Fruit fly (Drosophila melanogaster) whole organism, embryonic: Measurements from ENCODE around the gene CG33631.

Source experiments
- CG11085 ChIP-seq: fragments of 200-800 bp; sonication (Bioruptor generic); IDR thresholded peaks from 2 replicates; pipeline ENCODE4 v1.3.6; 2022; ENCODE audit warnings: missing biosample characterization, missing genetic modification characterization
- CG11504 ChIP-seq: fragments of 200-800 bp; sonication (Bioruptor generic); optimal IDR thresholded peaks from 3 replicates; lab custom pipeline; 2019; ENCODE audit warnings: missing biosample characterization, mild to moderate bottlenecking, missing genetic modification characterization, moderate library complexity
- CG13296 ChIP-seq: fragments of 200-800 bp; sonication (Bioruptor generic); optimal IDR thresholded peaks from 3 replicates; lab custom pipeline; 2018; ENCODE audit warnings: missing biosample characterization, mild to moderate bottlenecking, missing genetic modification characterization
- CG14965 ChIP-seq: fragments of 200-800 bp; sonication (Bioruptor generic); optimal IDR thresholded peaks from 2 replicates; lab custom pipeline; 2016; ENCODE audit warnings: missing biosample characterization, missing genetic modification characterization, borderline replicate concordance
- CG15269 ChIP-seq: fragments of 200-800 bp; sonication (Bioruptor generic); optimal IDR thresholded peaks from 2 replicates; lab custom pipeline; 2018; ENCODE audit warnings: missing biosample characterization, mild to moderate bottlenecking, missing genetic modification characterization, moderate library complexity
- CG17186 ChIP-seq: fragments of 200-800 bp; sonication (Bioruptor generic); optimal IDR thresholded peaks from 3 replicates; lab custom pipeline; 2017; ENCODE audit warnings: missing biosample characterization, missing genetic modification reagents, missing genetic modification characterization
- CG2199 ChIP-seq: fragments of 200-800 bp; sonication (Bioruptor generic); IDR thresholded peaks from 3 replicates; pipeline ENCODE4 v1.3.6; 2022; ENCODE audit warnings: missing biosample characterization, missing genetic modification characterization
- CG2678 ChIP-seq: fragments of 200-800 bp; sonication (Bioruptor generic); optimal IDR thresholded peaks from 3 replicates; lab custom pipeline; 2019; ENCODE audit warnings: missing biosample characterization, mild to moderate bottlenecking, missing genetic modification characterization, moderate library complexity
- CG32532 ChIP-seq: fragments of 200-800 bp; sonication (Bioruptor generic); IDR thresholded peaks from 2 replicates; pipeline ENCODE4 v1.3.6; 2022; ENCODE audit warnings: missing biosample characterization, missing genetic modification characterization
- CG33213 ChIP-seq: fragments of 200-800 bp; sonication (Bioruptor generic); optimal IDR thresholded peaks from 3 replicates; lab custom pipeline; 2016; ENCODE audit warnings: missing biosample characterization, missing genetic modification characterization
- CG34422 ChIP-seq: fragments of 200-800 bp; sonication (Bioruptor generic); IDR thresholded peaks from 3 replicates; pipeline ENCODE4 v1.3.6; 2022; ENCODE audit warnings: missing biosample characterization, missing genetic modification characterization
- CG4617 ChIP-seq: fragments of 200-800 bp; sonication (Bioruptor generic); optimal IDR thresholded peaks from 3 replicates; lab custom pipeline; 2016; ENCODE audit warnings: missing biosample characterization, missing genetic modification characterization, borderline replicate concordance
- CG7839 ChIP-seq: fragments of 200-800 bp; sonication (Bioruptor generic); optimal IDR thresholded peaks from 3 replicates; lab custom pipeline; 2018; ENCODE audit warnings: missing biosample characterization, mild to moderate bottlenecking, missing genetic modification characterization, moderate library complexity
- CG7963 ChIP-seq: fragments of 200-800 bp; sonication (Bioruptor generic); IDR thresholded peaks from 3 replicates; pipeline ENCODE4 v1.3.6; 2022; ENCODE audit warnings: missing biosample characterization, missing genetic modification characterization; ENCODE audit not compliant: partially characterized antibody
- CG8388 ChIP-seq: fragments of 200-800 bp; sonication (Bioruptor generic); optimal IDR thresholded peaks from 2 replicates; lab custom pipeline; 2019; ENCODE audit warnings: missing biosample characterization, mild to moderate bottlenecking, missing genetic modification characterization, moderate library complexity
- CG8765 ChIP-seq: fragments of 200-800 bp; sonication (Bioruptor generic); IDR thresholded peaks from 2 replicates; pipeline ENCODE4 v1.3.6; 2022; ENCODE audit warnings: missing biosample characterization, missing genetic modification characterization
- CG9215 ChIP-seq: fragments of 200-800 bp; sonication (Bioruptor generic); IDR thresholded peaks from 2 replicates; pipeline ENCODE4 v1.3.6; 2022; ENCODE audit warnings: missing biosample characterization, missing genetic modification characterization
- CG9817 ChIP-seq: fragments of 200-800 bp; sonication (Bioruptor generic); optimal IDR thresholded peaks from 2 replicates; lab custom pipeline; 2018; ENCODE audit warnings: missing biosample characterization, mild to moderate bottlenecking, missing genetic modification characterization, moderate library complexity
- CHES-1-like ChIP-seq: fragments of 200-800 bp; sonication (Bioruptor generic); optimal IDR thresholded peaks from 2 replicates; lab custom pipeline; 2016; ENCODE audit warnings: missing biosample characterization, missing genetic modification characterization
- Chrac-16 ChIP-seq: fragments of 200-800 bp; sonication (Bioruptor generic); optimal IDR thresholded peaks from 3 replicates; lab custom pipeline; 2016; ENCODE audit warnings: missing biosample characterization, missing genetic modification characterization
- Dll ChIP-seq: fragments of 200-800 bp; sonication (Bioruptor generic); IDR thresholded peaks from 4 replicates; pipeline ENCODE4 v1.3.6; 2022; ENCODE audit warnings: missing biosample characterization, missing genetic modification characterization; ENCODE audit not compliant: partially characterized antibody
- Dp ChIP-seq: fragments of 200-800 bp; sonication (Bioruptor generic); optimal IDR thresholded peaks from 2 replicates; lab custom pipeline; 2018; ENCODE audit warnings: missing biosample characterization, mild to moderate bottlenecking, missing genetic modification characterization, moderate library complexity
- Hr78 ChIP-seq, 2 experiments: fragments of 200-800 bp in 1 of 2; fragments of >200 bp in 1 of 2; sonication (Bioruptor generic) in 1 of 2; optimal IDR thresholded peaks; 2 replicates each; lab custom pipeline; 2017 to 2019; ENCODE audit warnings: missing biosample characterization in 2 of 2, missing genetic modification characterization in 2 of 2, mild to moderate bottlenecking in 1 of 2, moderate library complexity in 1 of 2
- Taf1 ChIP-seq: fragments of 200-800 bp; sonication (Bioruptor generic); IDR thresholded peaks from 2 replicates; pipeline ENCODE4 v1.3.6; 2022; ENCODE audit warnings: missing biosample characterization, missing genetic modification characterization
- chif ChIP-seq, 2 experiments: fragments of 200-800 bp; sonication (Bioruptor generic); optimal IDR thresholded peaks; 3 replicates each; lab custom pipeline; 2016; ENCODE audit warnings: missing biosample characterization in 2 of 2, missing genetic modification characterization in 2 of 2
- chm ChIP-seq: fragments of 200-800 bp; sonication (Bioruptor generic); IDR thresholded peaks from 2 replicates; pipeline ENCODE4 v1.3.6; 2022; ENCODE audit warnings: missing biosample characterization, missing genetic modification characterization
- ci ChIP-seq: fragments of 200-800 bp; sonication (Bioruptor generic); IDR thresholded peaks from 3 replicates; pipeline ENCODE4 v1.3.6; 2022; ENCODE audit warnings: missing biosample characterization, missing genetic modification characterization
- crol ChIP-seq: fragments of 200-800 bp; sonication (Bioruptor generic); IDR thresholded peaks from 2 replicates; pipeline ENCODE4 v1.3.6; 2022; ENCODE audit warnings: missing biosample characterization, missing genetic modification characterization
- cwo ChIP-seq: fragments of 200-800 bp; sonication (Bioruptor generic); optimal IDR thresholded peaks from 3 replicates; lab custom pipeline; 2017; ENCODE audit warnings: missing biosample characterization, missing genetic modification characterization, mild to moderate bottlenecking, moderate library complexity, missing genetic modification reagents
- danr ChIP-seq: fragments of 200-800 bp; sonication (Bioruptor generic); IDR thresholded peaks from 2 replicates; pipeline ENCODE4 v1.3.6; 2022; ENCODE audit warnings: missing biosample characterization, missing genetic modification characterization
- dimm ChIP-seq: fragments of 200-800 bp; sonication (Bioruptor generic); IDR thresholded peaks from 2 replicates; pipeline ENCODE4 v1.3.6; 2022; ENCODE audit warnings: missing biosample characterization, missing genetic modification characterization
- dmrt11E ChIP-seq: fragments of 200-800 bp; sonication (Bioruptor generic); optimal IDR thresholded peaks from 3 replicates; lab custom pipeline; 2018; ENCODE audit warnings: missing biosample characterization, mild to moderate bottlenecking, missing genetic modification characterization, moderate library complexity
- esg ChIP-seq: fragments of 200-800 bp; sonication (Bioruptor generic); conservative IDR thresholded peaks from 2 replicates; pipeline ENCODE4 v1.3.6; 2022; ENCODE audit warnings: missing biosample characterization, missing genetic modification characterization
- gcm ChIP-seq: fragments of 200-800 bp; sonication (Bioruptor generic); optimal IDR thresholded peaks from 2 replicates; lab custom pipeline; 2019; ENCODE audit warnings: missing biosample characterization, mild to moderate bottlenecking, missing genetic modification characterization, moderate library complexity
- grau ChIP-seq: fragments of 200-800 bp; optimal IDR thresholded peaks from 3 replicates; lab custom pipeline; 2019; ENCODE audit warnings: missing biosample characterization, mild to moderate bottlenecking, missing genetic modification characterization, moderate library complexity
- klu ChIP-seq: fragments of 200-800 bp; sonication (Bioruptor generic); IDR thresholded peaks from 2 replicates; pipeline ENCODE4 v1.3.6; 2022; ENCODE audit warnings: missing biosample characterization, missing genetic modification characterization
- lola ChIP-seq, 3 experiments: fragments of >200 bp in 2 of 3; fragments of 200-800 bp in 1 of 3; sonication (Bioruptor generic) in 1 of 3; optimal IDR thresholded peaks; 2 replicates each; lab custom pipeline; 2017 to 2019; ENCODE audit warnings: missing biosample characterization in 3 of 3, missing genetic modification characterization in 3 of 3, mild to moderate bottlenecking in 1 of 3, moderate library complexity in 1 of 3
- nau ChIP-seq: fragments of 200-800 bp; sonication (Bioruptor generic); optimal IDR thresholded peaks from 3 replicates; lab custom pipeline; 2017; ENCODE audit warnings: missing biosample characterization, mild to moderate bottlenecking, missing genetic modification characterization, missing genetic modification reagents
- pan ChIP-seq, 4 experiments: fragments of >200 bp in 3 of 4; fragments of 200-800 bp in 1 of 4; sonication (Bioruptor generic) in 1 of 4; optimal IDR thresholded peaks in 3 of 4; IDR thresholded peaks in 1 of 4; 2 replicates each; pipeline versions ENCODE4 v1.3.6 to Lab custom; 2017 to 2022; ENCODE audit warnings: missing biosample characterization in 2 of 4, missing genetic modification characterization in 2 of 4, mixed read lengths in 1 of 4
- scrt ChIP-seq: fragments of 200-800 bp; sonication (Bioruptor generic); optimal IDR thresholded peaks from 2 replicates; lab custom pipeline; 2018; ENCODE audit warnings: missing biosample characterization, mild to moderate bottlenecking, missing genetic modification characterization, moderate library complexity
- sob ChIP-seq: fragments of 200-800 bp; sonication (Bioruptor generic); IDR thresholded peaks from 2 replicates; pipeline ENCODE4 v1.3.6; 2022; ENCODE audit warnings: missing biosample characterization, missing genetic modification characterization
- sr ChIP-seq: fragments of 200-800 bp; sonication (Bioruptor generic); IDR thresholded peaks from 3 replicates; pipeline ENCODE4 v1.3.6; 2022; ENCODE audit warnings: missing biosample characterization, missing genetic modification characterization
- tap ChIP-seq: fragments of 200-800 bp; optimal IDR thresholded peaks from 3 replicates; lab custom pipeline; 2019; ENCODE audit warnings: missing biosample characterization, mild to moderate bottlenecking, missing genetic modification characterization, moderate library complexity
- tio ChIP-seq: fragments of 200-800 bp; sonication (Bioruptor generic); optimal IDR thresholded peaks from 2 replicates; lab custom pipeline; 2017; ENCODE audit warnings: missing biosample characterization, missing genetic modification characterization, inconsistent platforms
- unpg ChIP-seq: fragments of 200-800 bp; sonication (Bioruptor generic); optimal IDR thresholded peaks from 3 replicates; lab custom pipeline; 2018; ENCODE audit warnings: missing biosample characterization, mild to moderate bottlenecking, missing genetic modification characterization, moderate library complexity
- vvl ChIP-seq: fragments of 200-800 bp; sonication (Bioruptor generic); IDR thresholded peaks from 2 replicates; pipeline ENCODE4 v1.3.6; 2022; ENCODE audit warnings: missing biosample characterization, missing genetic modification characterization
- wor ChIP-seq: fragments of 200-800 bp; sonication (Bioruptor generic); IDR thresholded peaks from 2 replicates; pipeline ENCODE4 v1.3.6; 2022; ENCODE audit warnings: missing biosample characterization, missing genetic modification characterization

The CG33631 gene

DNA sequence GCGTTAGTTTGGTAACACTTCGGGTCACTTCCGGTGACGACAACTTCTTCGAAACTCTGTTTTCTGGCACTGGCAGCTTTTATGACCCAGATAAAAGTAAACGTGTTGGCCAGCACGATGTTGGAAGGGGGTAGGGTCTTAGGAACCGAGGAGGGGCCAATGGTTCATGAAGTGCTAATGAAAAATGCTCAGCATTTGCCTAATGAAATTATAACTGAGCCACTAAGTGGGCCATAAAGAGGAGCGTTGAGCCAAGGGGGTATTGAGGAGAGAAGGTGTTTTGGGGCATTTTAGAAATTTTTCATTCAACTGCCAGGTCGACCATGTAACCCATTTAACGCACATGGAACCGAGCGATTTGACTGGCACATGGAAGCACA is 34.5 kb downstream of the CG33631 start (continued):
- TF ChIP-seq Hr78 (GFP tag; optimal IDR thresholded peaks at IDR 0.05; lab: Kevin White, UChicago) (peak in 1 of 2 experiments; percentile 73), crol (GFP tag; lab: Robert Waterston, UW) (peak; percentile 54; the same call in 1 of the 2 replicates), CG14965 (GFP tag; lab: Kevin White, UChicago) (no peak), dimm (GFP tag; lab: Robert Waterston, UW) (no peak), klu (GFP tag; lab: Robert Waterston, UW) (0 out of 2 replicates have a peak, but pooled peaks have one; percentile 5), CG11085 (GFP tag; lab: Robert Waterston, UW) (no peak), tio (GFP tag; lab: Kevin White, UChicago) (peak; percentile 4), cwo (GFP tag; lab: Kevin White, UChicago) (peak; percentile 29), danr (GFP tag; lab: Robert Waterston, UW) (no peak), CG17186 (GFP tag; lab: Kevin White, UChicago) (no peak), sr (no peak), CG2199 (GFP tag; lab: Robert Waterston, UW) (no peak)
- TF ChIP-seq, all 482 proteins: peak for 20

dm6 chr3R:10099401-10099848 is 35.6 kb downstream of the CG33631 start:
- no peak for TF ChIP-seq klu (GFP tag; lab: Robert Waterston, UW)
- TF ChIP-seq unpg (GFP tag; lab: Kevin White, UChicago), result no peak
- TF ChIP-seq CG4617 (GFP tag; lab: Kevin White, UChicago), result no peak
- no peak for TF ChIP-seq CG8388 (GFP tag; lab: Kevin White, UChicago)
- TF ChIP-seq CG8765, result no peak
- TF ChIP-seq CG2678 (tag; lab: Kevin White, UChicago), result peak; percentile 25
- TF ChIP-seq CG15269 (tag; lab: Kevin White, UChicago), result peak; percentile 16
- no peak for TF ChIP-seq CG34422 (GFP tag; lab: Robert Waterston, UW)
- no peak for TF ChIP-seq sob (GFP tag; lab: Robert Waterston, UW)
- TF ChIP-seq pan (optimal IDR thresholded peaks at IDR 0.05; lab: Kevin White, UChicago), result no peak
- TF ChIP-seq pan (GFP tag; optimal IDR thresholded peaks at IDR 0.05 in 1 of 2, IDR thresholded peaks at IDR 0.05 in 1 of 2), result peak in 1 of 2 experiments; percentile 16
- TF ChIP-seq chm (GFP tag; lab: Robert Waterston, UW), result peak; percentile 62; the same call in 1 of the 2 replicates
- no peak for TF ChIP-seq esg (GFP tag; lab: Robert Waterston, UW)
- TF ChIP-seq scrt (GFP tag; lab: Kevin White, UChicago), result no peak
- no peak for TF ChIP-seq dmrt11E (tag; lab: Kevin White, UChicago)
- no peak for TF ChIP-seq CG7839 (tag; lab: Kevin White, UChicago)
- TF ChIP-seq gcm (GFP tag; lab: Kevin White, UChicago), result no peak
- TF ChIP-seq CG11504, result no peak
- no peak for TF ChIP-seq tap (tag; lab: Kevin White, UChicago)
- no peak for TF ChIP-seq CG17186 (GFP tag; lab: Kevin White, UChicago)
- peak in 1 of 3 experiments; percentile 10 for TF ChIP-seq lola (GFP tag; optimal IDR thresholded peaks at IDR 0.05; lab: Kevin White, UChicago)
- TF ChIP-seq Taf1 (GFP tag; lab: Robert Waterston, UW), result no peak
- TF ChIP-seq wor (GFP tag; lab: Robert Waterston, UW), result no peak
- TF ChIP-seq vvl, result no peak
- no peak for TF ChIP-seq CG33213 (GFP tag; lab: Kevin White, UChicago)
- TF ChIP-seq nau (GFP tag; lab: Kevin White, UChicago), result no peak
- no peak for TF ChIP-seq CHES-1-like (GFP tag; lab: Kevin White, UChicago)
- peak; percentile 34 for TF ChIP-seq CG13296 (GFP tag; lab: Kevin White, UChicago)
- TF ChIP-seq CG7963, result no peak
- TF ChIP-seq Dp (GFP tag; lab: Kevin White, UChicago), result no peak
- TF ChIP-seq grau (tag; lab: Kevin White, UChicago), result no peak
- no peak for TF ChIP-seq CG9215 (GFP tag; lab: Robert Waterston, UW)
- no peak for TF ChIP-seq chif (GFP tag; optimal IDR thresholded peaks at IDR 0.05; lab: Kevin White, UChicago)
- no peak for TF ChIP-seq ci (GFP tag; lab: Robert Waterston, UW)
- no peak for TF ChIP-seq CG9817 (tag; lab: Kevin White, UChicago)
- TF ChIP-seq CG32532 (GFP tag; lab: Robert Waterston, UW), result 0 out of 2 replicates have a peak, but pooled peaks have one; percentile 24
- TF ChIP-seq Chrac-16 (GFP tag; lab: Kevin White, UChicago), result no peak
- no peak for TF ChIP-seq Dll (GFP tag; lab: Robert Waterston, UW)
